Fruit fly (Drosophila melanogaster) whole organism, prepupa: ENCODE results near the gene CG45486.
A peak's percentile ranks its signal among the peaks of the same experiment; 100 is the strongest.

Source experiments
- Blimp-1 ChIP-seq: fragments of 200-800 bp; sonication (Bioruptor generic); optimal IDR thresholded peaks from 3 replicates; lab custom pipeline; 2017; ENCODE audit warnings: missing biosample characterization, missing genetic modification characterization, mild to moderate bottlenecking, moderate library complexity, missing genetic modification reagents
- CG10669 ChIP-seq: fragments of 200-800 bp; sonication (Bioruptor generic); optimal IDR thresholded peaks from 3 replicates; lab custom pipeline; 2018; ENCODE audit warnings: missing biosample characterization, mild to moderate bottlenecking, missing genetic modification characterization, moderate library complexity
- CG11294 ChIP-seq: fragments of 200-800 bp; sonication (Bioruptor generic); IDR thresholded peaks from 2 replicates; pipeline ENCODE4 v1.3.6; 2022; ENCODE audit warnings: missing biosample characterization, missing genetic modification characterization
- CG11902 ChIP-seq: fragments of 200-800 bp; sonication (Bioruptor generic); optimal IDR thresholded peaks from 3 replicates; lab custom pipeline; 2016; ENCODE audit warnings: missing biosample characterization, missing genetic modification characterization
- CG16779 ChIP-seq: fragments of 200-800 bp; sonication (Bioruptor generic); optimal IDR thresholded peaks from 3 replicates; lab custom pipeline; 2017; ENCODE audit warnings: missing biosample characterization, mild to moderate bottlenecking, missing genetic modification characterization
- CG3032 ChIP-seq: fragments of 200-800 bp; optimal IDR thresholded peaks from 2 replicates; lab custom pipeline; 2019; ENCODE audit warnings: missing biosample characterization, mild to moderate bottlenecking, missing genetic modification characterization, moderate library complexity
- CG32006 ChIP-seq: fragments of 200-800 bp; sonication (Bioruptor generic); optimal IDR thresholded peaks from 3 replicates; lab custom pipeline; 2017; ENCODE audit warnings: missing biosample characterization, mild to moderate bottlenecking, missing genetic modification characterization
- CG34406 ChIP-seq: fragments of 200-800 bp; sonication (Bioruptor generic); optimal IDR thresholded peaks from 3 replicates; lab custom pipeline; 2016; ENCODE audit warnings: missing biosample characterization, missing genetic modification characterization
- CG4318 ChIP-seq: fragments of 200-800 bp; sonication (Bioruptor generic); optimal IDR thresholded peaks from 3 replicates; lab custom pipeline; 2017; ENCODE audit warnings: missing biosample characterization, mild to moderate bottlenecking, missing genetic modification characterization
- CG6276 ChIP-seq: fragments of 200-800 bp; sonication (Bioruptor generic); optimal IDR thresholded peaks from 2 replicates; lab custom pipeline; 2017; ENCODE audit warnings: missing biosample characterization, mild to moderate bottlenecking, missing genetic modification characterization
- CG6808 ChIP-seq: fragments of 200-800 bp; sonication (Bioruptor generic); optimal IDR thresholded peaks from 3 replicates; lab custom pipeline; 2017; ENCODE audit warnings: missing biosample characterization, missing genetic modification characterization, mild to moderate bottlenecking, moderate library complexity, missing genetic modification reagents
- CG8632 ChIP-seq: fragments of 200-800 bp; sonication (Bioruptor generic); optimal IDR thresholded peaks from 3 replicates; lab custom pipeline; 2016; ENCODE audit warnings: missing biosample characterization, missing genetic modification characterization
- CG9139 ChIP-seq: fragments of 200-800 bp; sonication (Bioruptor generic); optimal IDR thresholded peaks from 3 replicates; lab custom pipeline; 2017; ENCODE audit warnings: missing biosample characterization, mild to moderate bottlenecking, missing genetic modification characterization
- Eip75B ChIP-seq: fragments of 200-800 bp; sonication (Bioruptor generic); optimal IDR thresholded peaks from 3 replicates; lab custom pipeline; 2016; ENCODE audit warnings: missing biosample characterization, missing genetic modification characterization
- Eip78C ChIP-seq: fragments of 200-800 bp; sonication (Bioruptor generic); peaks from one replicate; lab custom pipeline; 2016; ENCODE audit warnings: missing biosample characterization, missing genetic modification characterization
- Ets21C ChIP-seq: fragments of 200-800 bp; sonication (Bioruptor generic); optimal IDR thresholded peaks from 3 replicates; lab custom pipeline; 2016; ENCODE audit warnings: missing biosample characterization, missing genetic modification characterization
- Ets96B ChIP-seq: fragments of 200-800 bp; optimal IDR thresholded peaks from 2 replicates; lab custom pipeline; 2019; ENCODE audit warnings: missing biosample characterization, mild to moderate bottlenecking, missing genetic modification characterization, moderate library complexity
- Gug ChIP-seq: fragments of 200-800 bp; sonication (Bioruptor generic); IDR thresholded peaks from 2 replicates; pipeline ENCODE4 v1.3.6; 2022; ENCODE audit warnings: missing biosample characterization, missing genetic modification characterization
- Hr38 ChIP-seq: sonication (Bioruptor generic); optimal IDR thresholded peaks from 2 replicates; lab custom pipeline; 2016; ENCODE audit warnings: missing biosample characterization, missing genetic modification characterization
- Hr39 ChIP-seq: fragments of 200-800 bp; sonication (Bioruptor generic); optimal IDR thresholded peaks from 2 replicates; lab custom pipeline; 2016; ENCODE audit warnings: missing biosample characterization, missing genetic modification characterization
- Met ChIP-seq: fragments of 200-800 bp; sonication (Bioruptor generic); optimal IDR thresholded peaks from 3 replicates; lab custom pipeline; 2016; ENCODE audit warnings: missing biosample characterization, missing genetic modification characterization
- Sox102F ChIP-seq: fragments of 200-800 bp; sonication (Bioruptor generic); optimal IDR thresholded peaks from 2 replicates; lab custom pipeline; 2016; ENCODE audit warnings: missing biosample characterization, mild to moderate bottlenecking, missing genetic modification characterization
- Sox14 ChIP-seq: fragments of 200-800 bp; sonication (Bioruptor generic); optimal IDR thresholded peaks from 3 replicates; lab custom pipeline; 2016; ENCODE audit warnings: missing biosample characterization, missing genetic modification characterization
- Sox15 ChIP-seq: fragments of 200-800 bp; sonication (Bioruptor generic); optimal IDR thresholded peaks from 3 replicates; lab custom pipeline; 2016; ENCODE audit warnings: missing biosample characterization, missing genetic modification characterization
- achi ChIP-seq: fragments of 200-800 bp; sonication (Bioruptor generic); optimal IDR thresholded peaks from 3 replicates; lab custom pipeline; 2016; ENCODE audit warnings: missing biosample characterization, missing genetic modification characterization
- acj6 ChIP-seq: fragments of 200-800 bp; sonication (Bioruptor generic); optimal IDR thresholded peaks from 3 replicates; lab custom pipeline; 2016; ENCODE audit warnings: missing biosample characterization, missing genetic modification characterization
- cyc ChIP-seq: fragments of 200-800 bp; sonication (Bioruptor generic); optimal IDR thresholded peaks from 3 replicates; lab custom pipeline; 2016; ENCODE audit warnings: missing biosample characterization, missing genetic modification characterization
- dac ChIP-seq: fragments of 200-800 bp; sonication (Bioruptor generic); optimal IDR thresholded peaks from 2 replicates; lab custom pipeline; 2017; ENCODE audit warnings: missing biosample characterization, mild to moderate bottlenecking, missing genetic modification characterization
- eg ChIP-seq: fragments of 200-800 bp; sonication (Bioruptor generic); IDR thresholded peaks from 3 replicates; pipeline ENCODE4 v1.3.6; 2022; ENCODE audit warnings: missing biosample characterization, missing genetic modification characterization
- lz ChIP-seq: fragments of 200-800 bp; sonication (Bioruptor generic); optimal IDR thresholded peaks from 3 replicates; lab custom pipeline; 2016; ENCODE audit warnings: missing biosample characterization, missing genetic modification characterization
- pdm3 ChIP-seq: fragments of 200-800 bp; sonication (Bioruptor generic); optimal IDR thresholded peaks from 3 replicates; lab custom pipeline; 2016; ENCODE audit warnings: missing biosample characterization, missing genetic modification characterization
- salr ChIP-seq, 2 experiments: fragments of 200-800 bp; sonication (Bioruptor generic); optimal IDR thresholded peaks; 3 replicates each; lab custom pipeline; 2016 to 2018; ENCODE audit warnings: missing biosample characterization in 2 of 2, missing genetic modification characterization in 2 of 2, mild to moderate bottlenecking in 1 of 2
- spab ChIP-seq: fragments of 200-800 bp; sonication (Bioruptor generic); optimal IDR thresholded peaks from 2 replicates; lab custom pipeline; 2017; ENCODE audit warnings: missing biosample characterization, mild to moderate bottlenecking, missing genetic modification characterization, missing genetic modification reagents
- ss ChIP-seq, 2 experiments: fragments of 200-800 bp; sonication (Bioruptor generic); optimal IDR thresholded peaks; 2 replicates in 1 of 2; 3 replicates in 1 of 2; lab custom pipeline; 2017 to 2018; ENCODE audit warnings: mild to moderate bottlenecking in 2 of 2, missing biosample characterization in 2 of 2, missing genetic modification characterization in 2 of 2, moderate library complexity in 1 of 2
- svp ChIP-seq: fragments of 200-800 bp; sonication (Bioruptor generic); peaks from one replicate; lab custom pipeline; 2016; ENCODE audit warnings: missing biosample characterization, missing genetic modification characterization

The CG45486 gene

dm6 chrX:19897991-19898473 lies 11.9 kb downstream of the CG45486 start (continued):
- TF ChIP-seq dac (no peak), CG8632 (no peak), CG3032 (tag; lab: Kevin White, UChicago) (no peak), cyc (GFP tag; lab: Kevin White, UChicago) (no peak), Eip75B (GFP tag; lab: Kevin White, UChicago) (peak; percentile 22)

dm6 chrX:19897328-19897990 lies 12.5 kb downstream of the CG45486 start:
- TF ChIP-seq lz (GFP tag; lab: Kevin White, UChicago) (no peak), CG11902 (no peak), Ets96B (tag; lab: Kevin White, UChicago) (peak; percentile 26), spab (GFP tag; lab: Kevin White, UChicago) (no peak), Ets21C (GFP tag; lab: Kevin White, UChicago) (no peak), CG10669 (GFP tag; lab: Kevin White, UChicago) (no peak), pdm3 (GFP tag; lab: Kevin White, UChicago) (no peak), eg (GFP tag; lab: Robert Waterston, UW) (0 out of 3 replicates have a peak, but pooled peaks have one; percentile 9), CG32006 (peak; percentile 4), Sox15 (GFP tag; lab: Kevin White, UChicago) (no peak), CG34406 (GFP tag; lab: Kevin White, UChicago) (no peak), CG4318 (no peak), svp (peak; percentile 63), Hr39 (GFP tag; lab: Kevin White, UChicago) (no peak), cyc (GFP tag; lab: Kevin White, UChicago) (no peak), CG6276 (GFP tag; lab: Kevin White, UChicago) (no peak), Sox102F (GFP tag; lab: Kevin White, UChicago) (no peak), CG3032 (tag; lab: Kevin White, UChicago) (no peak), Hr38 (GFP tag; lab: Kevin White, UChicago) (no peak), CG11294 (GFP tag; lab: Robert Waterston, UW) (no peak), ss (GFP tag; optimal IDR thresholded peaks at IDR 0.05; lab: Kevin White, UChicago) (peak in 1 of 2 experiments; percentile 7), CG16779 (tag; lab: Kevin White, UChicago) (no peak), CG8632 (no peak), Met (GFP tag; lab: Kevin White, UChicago) (no peak), Eip78C (GFP tag; lab: Kevin White, UChicago) (peak; percentile 50), Sox14 (GFP tag; lab: Kevin White, UChicago) (peak; percentile 2), CG9139 (no peak), achi (GFP tag; lab: Kevin White, UChicago) (no peak), acj6 (GFP tag; lab: Kevin White, UChicago) (no peak)

dm6 chrX:19892070-19892469 lies 17.8 kb downstream of the CG45486 start:
- peak; percentile 41 for TF ChIP-seq Eip78C (GFP tag; lab: Kevin White, UChicago)
- TF ChIP-seq Gug (GFP tag; lab: Robert Waterston, UW) = no peak
- no peak for TF ChIP-seq Blimp-1 (GFP tag; lab: Kevin White, UChicago)
- TF ChIP-seq CG6808 (GFP tag; lab: Kevin White, UChicago) = no peak
- TF ChIP-seq Sox102F (GFP tag; lab: Kevin White, UChicago) = no peak

dm6 chrX:19890010-19890665 lies 19.8 kb downstream of the CG45486 start, which contains the start of gene amn:
amn (minus strand) TSS chrX:19890060.
- TF ChIP-seq CG8632 = no peak
- TF ChIP-seq salr (GFP tag; optimal IDR thresholded peaks at IDR 0.05; lab: Kevin White, UChicago) = no peak
- TF ChIP-seq Sox14 (GFP tag; lab: Kevin White, UChicago) = no peak
- no peak for TF ChIP-seq CG4318
- no peak for TF ChIP-seq Met (GFP tag; lab: Kevin White, UChicago)
